Worm (Caenorhabditis elegans) whole organism, midembryonic: Measurements from ENCODE around the gene cfim-2.

Experiments used
- T22C8.4 ChIP-seq: fragments of 200-800 bp; sonication (Bioruptor generic); IDR thresholded peaks from 2 replicates; pipeline ENCODE4 v1.3.6; 2022; ENCODE audit warnings: missing genetic modification characterization, missing compliant biosample characterization
- cog-1 ChIP-seq: sonication (generic microtip); optimal IDR thresholded peaks from 2 replicates; lab custom pipeline; 2016; ENCODE audit warnings: missing genetic modification characterization, missing compliant biosample characterization
- flt-1 ChIP-seq: fragments of 200-800 bp; sonication (Bioruptor generic); IDR thresholded peaks from 2 replicates; pipeline ENCODE4 v1.3.6; 2022; ENCODE audit warnings: missing genetic modification characterization, missing compliant biosample characterization
- klf-2 ChIP-seq: fragments of 200-800 bp; sonication (Bioruptor generic); conservative IDR thresholded peaks from 2 replicates; pipeline ENCODE4 v1.3.6; 2022; ENCODE audit warnings: missing genetic modification reagents, missing genetic modification characterization, missing compliant biosample characterization
- med-1 ChIP-seq: sonication (generic microtip); optimal IDR thresholded peaks from 2 replicates; lab custom pipeline; 2017; ENCODE audit warnings: missing genetic modification characterization, mild to moderate bottlenecking, missing compliant biosample characterization, antibody characterized with exemption, missing genetic modification reagents; ENCODE audit not compliant: insufficient read depth
- ref-1 ChIP-seq: fragments of 200-800 bp; sonication (Bioruptor generic); conservative IDR thresholded peaks from 2 replicates; pipeline ENCODE4 v1.3.6; 2022; ENCODE audit warnings: missing genetic modification reagents, missing genetic modification characterization, missing compliant biosample characterization
- tab-1 ChIP-seq: fragments of 200-800 bp; sonication (Bioruptor generic); IDR thresholded peaks from 2 replicates; pipeline ENCODE4 v1.3.6; 2022; ENCODE audit warnings: missing genetic modification characterization, missing compliant biosample characterization
- ztf-23 ChIP-seq: fragments of 200-800 bp; sonication (Bioruptor generic); IDR thresholded peaks from 2 replicates; pipeline ENCODE4 v1.3.6; 2022; ENCODE audit warnings: missing genetic modification reagents, missing genetic modification characterization, missing compliant biosample characterization
- ztf-29 ChIP-seq: fragments of 200-800 bp; sonication (Bioruptor generic); IDR thresholded peaks from 2 replicates; pipeline ENCODE4 v1.3.6; 2022; ENCODE audit warnings: missing genetic modification reagents, missing genetic modification characterization, missing compliant biosample characterization

cfim-2 gene

DNA sequence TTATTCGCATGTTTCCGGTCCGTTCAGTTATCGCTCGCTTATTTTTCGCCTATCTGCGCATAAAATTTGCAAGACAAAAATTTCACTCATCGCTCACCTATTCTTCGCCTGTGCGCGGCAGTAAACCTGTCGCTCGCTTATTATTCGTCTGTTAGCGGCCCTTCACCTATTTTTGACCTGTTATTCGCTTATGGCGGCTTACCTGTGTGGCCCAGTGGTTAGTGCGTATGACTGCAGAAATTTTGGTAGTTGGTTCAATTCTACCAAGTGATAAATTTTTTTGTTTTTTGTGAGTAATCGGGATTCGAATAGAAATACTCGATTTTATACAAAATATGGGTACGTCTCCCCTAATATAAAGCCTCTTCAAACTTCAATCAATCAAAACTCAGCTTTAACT is 37.9 kb downstream of the cfim-2 start:
- peak; percentile 88 for TF ChIP-seq ztf-29 (GFP tag; lab: Robert Waterston, UW)
- peak; percentile 72 for TF ChIP-seq ref-1 (GFP tag; lab: Robert Waterston, UW)
- peak; percentile 82 for TF ChIP-seq ztf-23
- TF ChIP-seq klf-2 (GFP tag; lab: Robert Waterston, UW), result peak; percentile 82
- peak; percentile 90 for TF ChIP-seq tab-1 (GFP tag; lab: Robert Waterston, UW)
- peak; percentile 79 for TF ChIP-seq T22C8.4 (GFP tag; lab: Robert Waterston, UW)

DNA sequence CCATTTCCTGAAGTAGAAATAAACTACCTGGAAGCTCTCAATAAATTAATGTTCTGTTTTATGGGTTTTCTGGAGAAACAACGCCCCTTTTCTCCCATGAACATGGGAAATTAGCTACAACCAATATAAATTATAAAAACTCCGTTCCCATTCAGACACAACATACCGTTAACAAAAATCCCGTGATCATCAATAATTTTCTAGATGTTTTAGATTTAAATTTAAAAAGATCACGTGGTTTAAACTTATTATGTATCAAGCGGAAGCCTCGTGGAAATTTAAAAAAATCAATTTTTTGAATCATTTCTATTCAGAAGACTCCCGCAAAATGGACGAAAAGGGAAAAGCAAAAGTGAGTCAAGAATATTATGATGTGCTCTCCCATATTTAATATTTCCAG is 39.8 kb downstream of the cfim-2 start, which contains the start of gene C53B4.2:
Gene C53B4.2 (plus strand): TSS at position 301 of the 400 bp plus-strand sequence.
- no peak for TF ChIP-seq cog-1 (tag; lab: Kevin White, UChicago)

DNA sequence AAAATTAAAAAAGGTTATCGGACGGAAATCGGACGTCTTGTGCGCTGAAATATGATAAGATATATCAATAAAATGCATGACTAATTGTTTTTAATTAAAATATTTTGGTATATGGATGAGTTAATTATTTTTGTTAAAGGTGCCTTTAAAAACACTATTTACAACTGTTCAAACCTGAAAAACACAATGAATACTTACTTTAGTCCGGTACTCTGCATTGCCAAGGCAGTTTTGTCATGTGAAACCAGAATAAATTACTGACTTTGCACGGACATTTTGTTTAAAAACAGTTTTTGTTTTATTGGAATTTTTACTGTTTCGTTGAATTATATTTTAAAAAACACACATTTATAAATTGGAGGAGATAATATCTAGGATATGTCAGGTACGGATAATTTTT is 41.9 kb downstream of the cfim-2 start, which contains the start of gene suex-2:
Gene suex-2 (plus strand): TSS at position 301 of the 400 bp plus-strand sequence.
- TF ChIP-seq klf-2 (GFP tag; lab: Robert Waterston, UW) (no peak), T22C8.4 (GFP tag; lab: Robert Waterston, UW) (no peak), ref-1 (GFP tag; lab: Robert Waterston, UW) (no peak), ztf-29 (GFP tag; lab: Robert Waterston, UW) (no peak), ztf-23 (no peak), tab-1 (GFP tag; lab: Robert Waterston, UW) (no peak), med-1 (GFP tag; lab: Kevin White, UChicago) (no peak), flt-1 (GFP tag; lab: Robert Waterston, UW) (no peak), cog-1 (tag; lab: Kevin White, UChicago) (no peak)

DNA sequence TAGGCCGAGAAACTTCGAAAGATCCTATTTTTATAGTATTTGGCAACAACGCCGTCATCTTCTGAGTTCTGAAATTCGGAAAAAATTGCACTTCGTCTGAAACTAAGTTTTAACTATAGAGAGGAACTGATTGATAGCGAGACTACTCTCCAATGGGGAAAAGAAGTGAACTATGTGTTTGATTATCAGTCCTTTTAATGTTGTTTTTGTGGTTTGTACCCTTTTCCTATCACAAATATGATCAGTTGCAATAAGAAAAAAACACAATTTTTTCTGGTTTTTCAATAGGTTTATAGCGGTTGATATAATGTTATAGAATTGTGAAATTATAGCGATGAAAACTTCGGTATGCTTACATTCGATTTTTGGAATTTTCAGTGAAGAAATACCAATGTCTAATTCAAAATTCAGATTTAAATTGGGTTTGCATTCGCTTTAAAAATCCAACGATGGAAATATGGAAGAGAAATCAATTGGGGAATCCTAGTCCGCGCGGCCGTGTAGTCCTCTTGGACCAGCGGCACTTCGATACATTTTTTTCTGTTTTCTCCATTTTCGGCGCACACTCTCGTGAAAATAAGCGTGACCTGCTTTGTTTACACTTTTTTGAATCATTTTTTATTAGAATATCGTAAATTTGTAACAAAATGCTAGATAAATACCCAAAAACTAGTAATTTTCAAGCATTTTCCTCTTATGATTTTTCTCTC is 47.3 kb downstream of the cfim-2 start, which contains the start of gene C53B4.3:
Gene C53B4.3 (minus strand): TSS at position 464 of the 710 bp plus-strand sequence.
- TF ChIP-seq tab-1 (GFP tag; lab: Robert Waterston, UW) (no peak), ztf-23 (peak; percentile 61; the same call in 1 of the 2 replicates), flt-1 (GFP tag; lab: Robert Waterston, UW) (peak; percentile 73), cog-1 (tag; lab: Kevin White, UChicago) (no peak), med-1 (GFP tag; lab: Kevin White, UChicago) (no peak), klf-2 (GFP tag; lab: Robert Waterston, UW) (no peak), T22C8.4 (GFP tag; lab: Robert Waterston, UW) (no peak), ztf-29 (GFP tag; lab: Robert Waterston, UW) (no peak), ref-1 (GFP tag; lab: Robert Waterston, UW) (0 out of 2 replicates have a peak, but pooled peaks have one; percentile 27)

DNA sequence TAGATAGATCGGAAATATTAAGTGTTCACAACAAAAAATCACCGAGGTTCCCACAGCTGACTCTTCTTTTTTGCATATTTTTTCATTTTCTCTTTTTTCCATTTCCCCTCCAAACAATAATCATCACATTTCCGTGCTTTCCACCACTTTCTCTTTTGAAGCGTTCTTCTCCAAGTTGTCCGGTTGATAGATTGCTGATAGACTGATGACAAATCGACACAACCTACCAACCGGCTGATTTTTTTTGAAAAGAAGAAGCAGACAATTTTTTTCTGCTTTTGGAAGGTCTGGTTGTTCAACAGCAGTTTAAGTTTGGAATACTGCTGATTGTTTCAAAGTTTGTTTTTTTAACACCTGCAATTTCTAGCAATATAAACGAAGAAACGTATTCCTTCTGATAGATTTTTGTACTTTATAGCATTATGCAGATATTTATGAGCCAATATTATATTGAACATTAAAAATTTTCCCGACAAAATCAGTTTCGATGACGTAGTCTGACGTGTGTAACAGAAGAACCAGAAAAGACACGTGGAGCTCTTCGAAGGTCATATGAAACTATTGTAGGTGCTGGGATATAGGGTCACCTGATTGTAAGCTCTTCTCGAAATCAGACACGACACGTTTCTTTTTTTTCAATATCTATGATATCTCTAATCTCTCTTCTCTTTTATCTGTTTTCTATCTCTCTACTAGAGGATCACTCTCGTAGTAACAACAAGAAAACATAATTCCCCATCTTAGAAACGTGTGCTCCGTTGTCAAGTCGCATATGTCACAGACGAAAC is 48.6 kb downstream of the cfim-2 start:
- no peak for TF ChIP-seq ztf-29 (GFP tag; lab: Robert Waterston, UW)
- TF ChIP-seq T22C8.4 (GFP tag; lab: Robert Waterston, UW), result no peak
- TF ChIP-seq flt-1 (GFP tag; lab: Robert Waterston, UW), result no peak
- no peak for TF ChIP-seq ztf-23
- no peak for TF ChIP-seq klf-2 (GFP tag; lab: Robert Waterston, UW)
- TF ChIP-seq med-1 (GFP tag; lab: Kevin White, UChicago), result no peak
- no peak for TF ChIP-seq ref-1 (GFP tag; lab: Robert Waterston, UW)
- no peak for TF ChIP-seq cog-1 (tag; lab: Kevin White, UChicago)
- TF ChIP-seq tab-1 (GFP tag; lab: Robert Waterston, UW), result no peak

DNA sequence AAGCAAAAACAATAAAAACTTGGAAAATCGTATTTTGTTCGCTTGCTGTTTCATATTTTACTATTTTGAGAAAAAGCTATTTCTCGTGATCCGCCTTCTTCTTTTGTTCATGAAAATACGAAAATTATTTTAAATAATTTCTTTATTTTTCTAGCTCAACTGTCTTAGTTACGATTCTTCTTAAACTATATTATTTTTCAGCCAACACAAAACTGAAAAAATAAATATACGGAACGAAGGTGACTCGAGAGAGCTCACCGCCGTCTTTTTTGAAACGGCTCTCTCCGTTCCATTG is 49.2 kb downstream of the cfim-2 start, which contains the start of gene pdzd-8:
Gene pdzd-8 (plus strand): TSS at position 196 of the 295 bp plus-strand sequence.
- TF ChIP-seq med-1 (GFP tag; lab: Kevin White, UChicago), result no peak
- TF ChIP-seq T22C8.4 (GFP tag; lab: Robert Waterston, UW), result no peak
- TF ChIP-seq klf-2 (GFP tag; lab: Robert Waterston, UW), result no peak
- no peak for TF ChIP-seq tab-1 (GFP tag; lab: Robert Waterston, UW)

DNA sequence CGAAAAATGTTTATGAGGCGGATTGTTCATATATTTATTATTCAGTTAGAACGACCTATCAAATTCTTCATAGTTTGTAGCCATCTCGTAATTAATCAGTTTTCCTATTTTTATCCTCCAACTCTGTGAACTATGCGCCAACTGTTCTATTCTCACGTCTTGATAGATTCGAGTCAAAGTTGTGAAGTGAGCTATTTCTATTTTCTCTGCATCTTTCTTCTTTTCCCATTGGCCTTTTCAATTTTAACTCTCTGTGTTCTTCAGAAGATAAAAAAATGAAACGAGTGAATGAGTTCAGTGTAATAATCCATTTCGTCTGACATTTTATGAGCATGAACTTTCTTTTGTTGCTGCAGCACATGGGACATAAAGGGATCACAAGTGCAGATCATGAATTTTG is 51.9 kb downstream of the cfim-2 start:
- no peak for TF ChIP-seq cog-1 (tag; lab: Kevin White, UChicago)
- TF ChIP-seq ztf-23, result no peak
- TF ChIP-seq T22C8.4 (GFP tag; lab: Robert Waterston, UW), result no peak
- TF ChIP-seq flt-1 (GFP tag; lab: Robert Waterston, UW), result no peak
- TF ChIP-seq med-1 (GFP tag; lab: Kevin White, UChicago), result no peak
- no peak for TF ChIP-seq ztf-29 (GFP tag; lab: Robert Waterston, UW)
- TF ChIP-seq tab-1 (GFP tag; lab: Robert Waterston, UW), result no peak
- no peak for TF ChIP-seq ref-1 (GFP tag; lab: Robert Waterston, UW)
- TF ChIP-seq klf-2 (GFP tag; lab: Robert Waterston, UW), result no peak

DNA sequence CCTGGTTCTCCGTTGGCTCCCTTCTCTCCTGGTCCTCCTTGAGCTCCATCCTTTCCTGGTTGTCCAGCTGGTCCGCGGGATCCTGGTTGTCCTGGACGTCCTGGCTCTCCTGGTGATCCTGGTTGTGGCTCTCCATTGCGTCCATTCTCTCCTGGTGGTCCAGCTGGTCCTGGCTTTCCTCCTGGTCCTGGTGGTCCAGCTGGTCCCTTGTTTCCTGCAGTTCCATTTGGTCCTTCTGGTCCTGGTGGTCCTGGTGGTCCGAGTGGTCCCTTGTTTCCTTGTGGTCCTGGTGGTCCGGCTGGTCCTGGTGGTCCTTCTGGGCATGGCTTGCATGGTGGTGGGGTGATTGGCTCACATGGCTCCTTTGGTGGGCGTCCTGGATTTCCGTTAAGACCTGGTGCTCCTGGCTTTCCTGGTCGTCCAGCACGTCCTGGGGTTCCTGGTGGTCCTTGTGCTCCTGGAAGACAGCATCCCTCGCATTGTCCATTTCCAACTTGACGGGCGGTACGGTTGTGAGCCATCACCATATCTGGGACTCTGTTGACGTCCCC is 53.0 kb downstream of the cfim-2 start:
- no peak for TF ChIP-seq klf-2 (GFP tag; lab: Robert Waterston, UW)
- TF ChIP-seq ref-1 (GFP tag; lab: Robert Waterston, UW), result no peak
- TF ChIP-seq T22C8.4 (GFP tag; lab: Robert Waterston, UW), result no peak
- TF ChIP-seq cog-1 (tag; lab: Kevin White, UChicago), result no peak
- no peak for TF ChIP-seq flt-1 (GFP tag; lab: Robert Waterston, UW)

DNA sequence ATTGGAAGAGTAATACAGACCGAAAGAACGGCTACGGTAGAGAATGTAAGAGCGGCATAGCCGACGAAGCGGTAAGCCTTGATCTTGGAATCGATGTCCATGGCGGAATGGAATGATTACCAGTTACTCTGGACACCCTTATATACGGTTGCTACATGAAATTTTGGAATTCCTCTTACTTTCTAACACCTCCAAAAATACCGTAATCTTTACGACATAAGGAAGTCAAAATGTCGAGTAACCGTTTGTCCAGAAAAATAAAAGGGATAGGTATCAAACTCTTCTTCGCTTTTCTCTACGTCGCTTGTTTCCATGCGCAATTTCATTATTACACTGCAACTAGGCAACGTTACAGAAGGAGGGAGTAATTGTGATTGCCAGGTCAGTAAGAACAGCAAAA is 53.6 kb downstream of the cfim-2 start, which contains the start of gene col-119:
Gene col-119 (minus strand): TSS at position 101 of the 400 bp plus-strand sequence.
- TF ChIP-seq ref-1 (GFP tag; lab: Robert Waterston, UW), result no peak
- no peak for TF ChIP-seq ztf-23
- no peak for TF ChIP-seq tab-1 (GFP tag; lab: Robert Waterston, UW)
- TF ChIP-seq cog-1 (tag; lab: Kevin White, UChicago), result no peak
- TF ChIP-seq med-1 (GFP tag; lab: Kevin White, UChicago), result no peak
- TF ChIP-seq klf-2 (GFP tag; lab: Robert Waterston, UW), result no peak
- TF ChIP-seq ztf-29 (GFP tag; lab: Robert Waterston, UW), result no peak
- no peak for TF ChIP-seq T22C8.4 (GFP tag; lab: Robert Waterston, UW)
- no peak for TF ChIP-seq flt-1 (GFP tag; lab: Robert Waterston, UW)
